Fruit fly (Drosophila melanogaster) whole organism, embryonic: ENCODE measurements around the gene CG43322.

Experiments
- CG13775 ChIP-seq: fragments of 200-800 bp; sonication (Bioruptor generic); optimal IDR thresholded peaks from 3 replicates; lab custom pipeline; 2017; ENCODE audit warnings: missing biosample characterization, mild to moderate bottlenecking, missing genetic modification characterization
- CG15011 ChIP-seq: fragments of 200-800 bp; sonication (Bioruptor generic); optimal IDR thresholded peaks from 3 replicates; lab custom pipeline; 2018; ENCODE audit warnings: missing biosample characterization, mild to moderate bottlenecking, missing genetic modification characterization
- CG1603 ChIP-seq: fragments of 200-800 bp; sonication (Bioruptor generic); optimal IDR thresholded peaks from 2 replicates; lab custom pipeline; 2019; ENCODE audit warnings: missing biosample characterization, mild to moderate bottlenecking, missing genetic modification characterization, moderate library complexity
- CG3407 ChIP-seq: fragments of 200-800 bp; sonication (Bioruptor generic); optimal IDR thresholded peaks from 2 replicates; lab custom pipeline; 2018; ENCODE audit warnings: missing biosample characterization, mild to moderate bottlenecking, missing genetic modification characterization
- CG34224 ChIP-seq: fragments of 200-800 bp; sonication (Bioruptor generic); IDR thresholded peaks from 3 replicates; pipeline ENCODE4 v1.3.6; 2022; ENCODE audit warnings: missing biosample characterization, missing genetic modification characterization; ENCODE audit not compliant: partially characterized antibody
- CG4617 ChIP-seq: fragments of 200-800 bp; sonication (Bioruptor generic); optimal IDR thresholded peaks from 3 replicates; lab custom pipeline; 2016; ENCODE audit warnings: missing biosample characterization, missing genetic modification characterization, borderline replicate concordance
- HLHmδ ChIP-seq: fragments of 200-800 bp; sonication (Bioruptor generic); optimal IDR thresholded peaks from 2 replicates; lab custom pipeline; 2018; ENCODE audit warnings: missing biosample characterization, mild to moderate bottlenecking, missing genetic modification characterization, moderate library complexity
- MBD-R2 ChIP-seq: fragments of 200-800 bp; sonication (Bioruptor generic); IDR thresholded peaks from 2 replicates; pipeline ENCODE4 v1.3.6; 2022; ENCODE audit warnings: missing biosample characterization, missing genetic modification characterization
- Spps ChIP-seq: fragments of 200-800 bp; sonication (Bioruptor generic); optimal IDR thresholded peaks from 2 replicates; lab custom pipeline; 2018; ENCODE audit warnings: missing biosample characterization, mild to moderate bottlenecking, missing genetic modification characterization
- Sry-β ChIP-seq: fragments of 200-800 bp; sonication (Bioruptor generic); optimal IDR thresholded peaks from 2 replicates; lab custom pipeline; 2018; ENCODE audit warnings: missing biosample characterization, mild to moderate bottlenecking, missing genetic modification characterization, moderate library complexity
- gfzf ChIP-seq: fragments of 200-800 bp; sonication (Bioruptor generic); optimal IDR thresholded peaks from 2 replicates; lab custom pipeline; 2016; ENCODE audit warnings: missing biosample characterization, mild to moderate bottlenecking, missing genetic modification characterization, moderate library complexity
- grn ChIP-seq: fragments of 200-800 bp; sonication (Bioruptor generic); optimal IDR thresholded peaks from 3 replicates; lab custom pipeline; 2017; ENCODE audit warnings: missing biosample characterization, missing genetic modification characterization
- lola ChIP-seq, 3 experiments: fragments of >200 bp in 2 of 3; fragments of 200-800 bp in 1 of 3; sonication (Bioruptor generic) in 1 of 3; optimal IDR thresholded peaks; 2 replicates each; lab custom pipeline; 2017 to 2019; ENCODE audit warnings: missing biosample characterization in 3 of 3, missing genetic modification characterization in 3 of 3, mild to moderate bottlenecking in 1 of 3, moderate library complexity in 1 of 3
- nmo ChIP-seq: fragments of 200-800 bp; sonication (Bioruptor generic); optimal IDR thresholded peaks from 2 replicates; lab custom pipeline; 2018; ENCODE audit warnings: missing biosample characterization, mild to moderate bottlenecking, missing genetic modification characterization, moderate library complexity
- phol ChIP-seq: fragments of 200-800 bp; sonication (Bioruptor generic); optimal IDR thresholded peaks from 3 replicates; lab custom pipeline; 2018; ENCODE audit warnings: missing biosample characterization, mild to moderate bottlenecking, missing genetic modification characterization, moderate library complexity
- prd ChIP-seq, 3 experiments: fragments of >200 bp in 2 of 3; fragments of 200-800 bp in 1 of 3; sonication (Bioruptor generic) in 1 of 3; optimal IDR thresholded peaks in 2 of 3; IDR thresholded peaks in 1 of 3; 2 replicates in 2 of 3; 3 replicates in 1 of 3; pipeline versions ENCODE4 v1.3.6 to Lab custom; 2017 to 2022; ENCODE audit warnings: missing biosample characterization in 1 of 3, missing genetic modification characterization in 1 of 3
- row ChIP-seq: fragments of 200-800 bp; sonication (Bioruptor generic); IDR thresholded peaks from 3 replicates; pipeline ENCODE4 v1.3.6; 2022; ENCODE audit warnings: missing biosample characterization, missing genetic modification characterization
- stwl ChIP-seq: fragments of 200-800 bp; sonication (Bioruptor generic); optimal IDR thresholded peaks from 3 replicates; lab custom pipeline; 2018; ENCODE audit warnings: missing biosample characterization, mild to moderate bottlenecking, missing genetic modification characterization, moderate library complexity
- tna ChIP-seq: fragments of 200-800 bp; sonication (Bioruptor generic); IDR thresholded peaks from 2 replicates; pipeline ENCODE4 v1.3.6; 2022; ENCODE audit warnings: missing biosample characterization, missing genetic modification characterization; ENCODE audit not compliant: partially characterized antibody

Gene CG43322

dm6 chr2L:7063721-7064179, 50.6 kb downstream of the CG43322 start, which contains the start of gene Sem1 (continued):
- TF ChIP-seq tna (GFP tag; lab: Robert Waterston, UW) (no peak), CG13775 (GFP tag; lab: Kevin White, UChicago) (no peak), MBD-R2 (GFP tag; lab: Robert Waterston, UW) (peak; percentile 39; the same call in 1 of the 2 replicates), HLHmδ (GFP tag; lab: Kevin White, UChicago) (no peak), Sry-β (peak; percentile 91), row (GFP tag; lab: Robert Waterston, UW) (peak; percentile 75), CG15011 (no peak), nmo (GFP tag; lab: Kevin White, UChicago) (peak; percentile 16), CG4617 (GFP tag; lab: Kevin White, UChicago) (peak; percentile 29), lola (GFP tag; optimal IDR thresholded peaks at IDR 0.05; lab: Kevin White, UChicago) (no peak), CG34224 (GFP tag; lab: Robert Waterston, UW) (peak; percentile 18; the same call in 1 of the 3 replicates), Spps (tag; lab: Kevin White, UChicago) (no peak), CG1603 (tag; lab: Kevin White, UChicago) (peak; percentile 24), stwl (peak; percentile 29), CG3407 (no peak), gfzf (GFP tag; lab: Kevin White, UChicago) (peak; percentile 86), phol (tag; lab: Kevin White, UChicago) (peak; percentile 5), grn (GFP tag; lab: Kevin White, UChicago) (no peak), prd (optimal IDR thresholded peaks at IDR 0.05; lab: Kevin White, UChicago) (no peak), prd (GFP tag; IDR thresholded peaks at IDR 0.05; lab: Robert Waterston, UW) (0 out of 3 replicates have a peak, but pooled peaks have one; percentile 14)
